Worm (Caenorhabditis elegans): ENCODE results near the gene ptr-4.

- no peak for TF ChIP-seq efl-1 (GFP tag; optimal IDR thresholded peaks at IDR 0.05)
- no peak for TF ChIP-seq F10E7.11 (tag; optimal IDR thresholded peaks at IDR 0.05)
- no peak for TF ChIP-seq tlf-1 (GFP tag; optimal IDR thresholded peaks at IDR 0.05)
- no peak for TF ChIP-seq akir-1 (GFP tag; optimal IDR thresholded peaks at IDR 0.05)
- no peak for TF ChIP-seq let-526 (GFP tag; IDR thresholded peaks at IDR 0.05)
- no peak for TF ChIP-seq ama-1 (optimal IDR thresholded peaks at IDR 0.05)
- TF ChIP-seq ama-1 (GFP tag; optimal IDR thresholded peaks at IDR 0.05) = no peak
- TF ChIP-seq ceh-40 (GFP tag; IDR thresholded peaks at IDR 0.05) = no peak
- no peak for TF ChIP-seq C06A6.2 (GFP tag; conservative IDR thresholded peaks at IDR 0.05)
- no peak for TF ChIP-seq hsf-1 (GFP tag; IDR thresholded peaks at IDR 0.05)
- no peak for TF ChIP-seq nfyb-1 (GFP tag; IDR thresholded peaks at IDR 0.05)
- TF ChIP-seq dox-1 (GFP tag; IDR thresholded peaks at IDR 0.05) = no peak
Observed at ce11 chrX:6050849-6051248, 14.9 kb downstream of the ptr-4 start.

All from whole organism, young adult.